Worm (Caenorhabditis elegans) whole organism, late embryonic: ENCODE results near the gene sri-61.

Experiments used
- C38D4.7 ChIP-seq: fragments of 200-800 bp; sonication (Bioruptor generic); optimal IDR thresholded peaks from 2 replicates; lab custom pipeline; 2018; ENCODE audit warnings: mild to moderate bottlenecking, missing genetic modification characterization, moderate library complexity, missing compliant biosample characterization
- ama-1 ChIP-seq: fragments of 150-350 bp; optimal IDR thresholded peaks from 2 replicates; lab custom pipeline; 2014
- ceh-34 ChIP-seq: sonication (generic microtip); optimal IDR thresholded peaks from 2 replicates; lab custom pipeline; 2016; ENCODE audit warnings: mild to moderate bottlenecking, missing genetic modification characterization, missing compliant biosample characterization
- ceh-9 ChIP-seq: sonication (generic microtip); optimal IDR thresholded peaks from 2 replicates; lab custom pipeline; 2016; ENCODE audit warnings: mild to moderate bottlenecking, missing genetic modification characterization, inconsistent platforms, missing compliant biosample characterization
- elt-2 ChIP-seq: sonication (generic microtip); optimal IDR thresholded peaks from 2 replicates; lab custom pipeline; 2016; ENCODE audit warnings: missing genetic modification reagents, missing genetic modification characterization, missing compliant biosample characterization
- nfya-1 ChIP-seq: sonication (generic microtip); optimal IDR thresholded peaks from 2 replicates; lab custom pipeline; 2017; ENCODE audit warnings: missing genetic modification characterization, mild to moderate bottlenecking, missing compliant biosample characterization, antibody characterized with exemption, moderate library complexity
- nhr-11 ChIP-seq: fragments of 150-350 bp; optimal IDR thresholded peaks from 2 replicates; lab custom pipeline; 2014; ENCODE audit warnings: missing biosample characterization, missing genetic modification characterization
- pha-4 ChIP-seq: fragments of 150-350 bp; optimal IDR thresholded peaks from 2 replicates; lab custom pipeline; 2018; ENCODE audit warnings: missing biosample characterization, missing genetic modification reagents, missing genetic modification characterization
- ref-2 ChIP-seq: sonication (generic microtip); optimal IDR thresholded peaks from 2 replicates; lab custom pipeline; 2016; ENCODE audit warnings: missing genetic modification characterization, missing compliant biosample characterization
- tbx-2 ChIP-seq: sonication (generic microtip); optimal IDR thresholded peaks from 2 replicates; lab custom pipeline; 2016; ENCODE audit warnings: missing genetic modification characterization, missing compliant biosample characterization
- tbx-7 ChIP-seq: sonication (generic microtip); optimal IDR thresholded peaks from 2 replicates; lab custom pipeline; 2016; ENCODE audit warnings: missing genotype, missing genetic modification characterization, missing compliant biosample characterization

DNA sequence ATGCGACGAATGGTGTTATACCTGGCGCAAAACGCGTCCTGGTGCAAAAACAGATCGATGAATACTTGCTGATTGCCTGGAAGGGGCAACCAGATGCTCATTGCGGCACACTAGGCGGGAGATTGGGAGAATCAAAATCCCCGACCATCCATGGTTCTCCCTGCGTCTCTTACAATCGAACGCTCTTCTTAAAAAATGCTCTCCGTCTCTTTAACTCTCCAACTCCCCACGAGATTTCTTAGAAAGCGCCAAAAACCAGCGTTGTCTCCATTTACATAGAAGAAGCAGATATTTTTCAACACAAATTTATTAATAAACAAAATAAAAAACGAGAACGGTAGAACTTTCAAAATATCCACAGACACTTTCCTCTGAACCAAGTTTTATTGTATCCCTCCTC lies 19.0 kb downstream of the sri-61 start, which contains the start of gene F34D6.1:
- no peak for TF ChIP-seq tbx-7
- no peak for TF ChIP-seq elt-2 (tag; lab: Kevin White, UChicago)
- no peak for TF ChIP-seq tbx-2 (tag; lab: Kevin White, UChicago)
- TF ChIP-seq ceh-34: no peak
- TF ChIP-seq pha-4 (tag; lab: Kevin White, UChicago): no peak
- no peak for TF ChIP-seq ama-1 (lab: Kevin White, UChicago)
- no peak for TF ChIP-seq ref-2
- TF ChIP-seq ceh-9 (tag; lab: Kevin White, UChicago): no peak
- TF ChIP-seq nfya-1 (tag; lab: Kevin White, UChicago): no peak
- TF ChIP-seq nhr-11: no peak
- no peak for TF ChIP-seq C38D4.7 (GFP tag; lab: Kevin White, UChicago)
